Worm (Caenorhabditis elegans): Measurements from ENCODE around the gene F17C8.7.

DNA sequence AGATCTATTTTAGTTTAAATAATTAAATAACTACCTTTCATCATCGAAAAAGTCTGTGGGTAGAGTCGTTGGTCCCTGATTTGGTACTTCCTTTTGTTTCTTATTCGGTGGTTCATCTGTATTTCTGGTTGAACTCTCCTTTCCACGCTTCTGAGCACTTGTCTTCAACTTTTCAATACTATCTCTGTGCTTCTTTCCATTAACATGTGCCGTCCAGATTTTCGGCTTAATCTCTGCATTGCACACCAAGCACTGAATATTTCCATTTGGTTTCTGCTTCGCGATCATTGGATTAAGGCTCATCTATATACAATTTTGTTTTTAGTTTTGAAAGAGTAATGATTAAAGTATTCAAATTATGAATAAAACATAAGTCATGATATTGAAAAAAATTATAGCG, 35.6 kb upstream of the F17C8.7 start, which contains the start of gene sel-13:
- TF ChIP-seq F33H1.4 (GFP tag; IDR thresholded peaks at IDR 0.05) (no peak), attf-6 (GFP tag; IDR thresholded peaks at IDR 0.05) (no peak), hmg-20 (GFP tag; IDR thresholded peaks at IDR 0.05) (no peak), snpc-4 (GFP tag; optimal IDR thresholded peaks at IDR 0.05) (no peak), snpc-4 (tag; optimal IDR thresholded peaks at IDR 0.05) (no peak), dpl-1 (GFP tag; optimal IDR thresholded peaks at IDR 0.05) (no peak), repo-1 (tag; optimal IDR thresholded peaks at IDR 0.05) (no peak)
